Fruit fly (Drosophila melanogaster): ENCODE results near the gene FucT6.

dm6 chrX:11714529-11715262, 4.9 kb upstream of the FucT6 start:
- TF ChIP-seq usp (GFP tag; optimal IDR thresholded peaks at IDR 0.05) (no peak), Dll (optimal IDR thresholded peaks at IDR 0.05) (no peak)
